Worm (Caenorhabditis elegans) whole organism, L1 larva: ENCODE data around the gene lect-2.
A peak's percentile ranks its signal among the peaks of the same experiment; 100 is the strongest.

Source experiments
- C04F5.9 ChIP-seq: sonication (generic microtip); optimal IDR thresholded peaks from 2 replicates; lab custom pipeline; 2016; ENCODE audit warnings: missing genetic modification characterization, missing compliant biosample characterization
- C16A3.4 ChIP-seq: fragments of 150-350 bp; optimal IDR thresholded peaks from 2 replicates; lab custom pipeline; 2014; ENCODE audit warnings: missing biosample characterization, missing genetic modification characterization
- C34B4.2 ChIP-seq: sonication (generic microtip); optimal IDR thresholded peaks from 2 replicates; lab custom pipeline; 2017; ENCODE audit warnings: mild to moderate bottlenecking, missing genetic modification characterization, missing compliant biosample characterization
- Y116A8C.19 ChIP-seq: sonication (generic microtip); optimal IDR thresholded peaks from 2 replicates; lab custom pipeline; 2016; ENCODE audit warnings: missing compliant biosample characterization, missing genetic modification characterization, borderline replicate concordance
- aha-1 ChIP-seq: fragments of 150-350 bp; optimal IDR thresholded peaks from 2 replicates; lab custom pipeline; 2014; ENCODE audit warnings: missing biosample characterization, missing genetic modification characterization
- alr-1 ChIP-seq: fragments of 200-800 bp; sonication (Bioruptor generic); optimal IDR thresholded peaks from 2 replicates; lab custom pipeline; 2018; ENCODE audit warnings: borderline replicate concordance, mild to moderate bottlenecking, missing genetic modification characterization, missing compliant biosample characterization
- aly-2 ChIP-seq: fragments of 150-350 bp; optimal IDR thresholded peaks from 2 replicates; lab custom pipeline; 2014; ENCODE audit warnings: missing biosample characterization, missing genetic modification characterization
- blmp-1 ChIP-seq: fragments of 150-350 bp; optimal IDR thresholded peaks from 2 replicates; lab custom pipeline; 2014; ENCODE audit warnings: missing biosample characterization, missing genetic modification characterization
- ceh-8 ChIP-seq: fragments of 200-800 bp; sonication (Bioruptor generic); optimal IDR thresholded peaks from 2 replicates; lab custom pipeline; 2018; ENCODE audit warnings: mild to moderate bottlenecking, missing genetic modification characterization, moderate library complexity, missing compliant biosample characterization
- ceh-82 ChIP-seq, 3 experiments: fragments of 150-350 bp in 1 of 3; sonication (generic microtip) in 2 of 3; optimal IDR thresholded peaks; 2 replicates each; lab custom pipeline; 2014 to 2017; ENCODE audit warnings: missing biosample characterization in 3 of 3, missing genetic modification characterization in 3 of 3
- ces-1 ChIP-seq: fragments of 150-350 bp; optimal IDR thresholded peaks from 2 replicates; lab custom pipeline; 2014; ENCODE audit warnings: missing biosample characterization, missing genetic modification reagents, missing genetic modification characterization
- efl-1 ChIP-seq, 4 experiments: fragments of 150-350 bp; optimal IDR thresholded peaks in 3 of 4; peaks in 1 of 4; 1 replicate in 1 of 4; 2 replicates in 3 of 4; lab custom pipeline; 2014; ENCODE audit warnings: missing biosample characterization in 2 of 4, missing genetic modification characterization in 2 of 4, missing genetic modification reagents in 2 of 4
- egl-13 ChIP-seq: sonication (generic microtip); optimal IDR thresholded peaks from 2 replicates; lab custom pipeline; 2016; ENCODE audit warnings: missing genotype, missing genetic modification reagents, missing genetic modification characterization, missing compliant biosample characterization
- elt-2 ChIP-seq: sonication (generic microtip); optimal IDR thresholded peaks from 2 replicates; lab custom pipeline; 2016; ENCODE audit warnings: missing genetic modification characterization, mild to moderate bottlenecking, inconsistent platforms, missing compliant biosample characterization, missing genetic modification reagents
- elt-3 ChIP-seq, 6 experiments: fragments of 150-350 bp in 1 of 6; sonication (generic microtip); optimal IDR thresholded peaks; 2 replicates each; lab custom pipeline; 2017 to 2018; ENCODE audit warnings: missing biosample characterization in 6 of 6, missing genetic modification characterization in 6 of 6, inconsistent platforms in 1 of 6
- ets-5 ChIP-seq: fragments of 200-800 bp; sonication (Bioruptor generic); IDR thresholded peaks from 2 replicates; pipeline ENCODE4 v1.3.6; 2022; ENCODE audit warnings: missing genetic modification characterization, missing compliant biosample characterization
- fkh-4 ChIP-seq: sonication (generic microtip); optimal IDR thresholded peaks from 2 replicates; lab custom pipeline; 2016; ENCODE audit warnings: missing compliant biosample characterization, missing genetic modification characterization, borderline replicate concordance
- fos-1 ChIP-seq: fragments of 150-350 bp; optimal IDR thresholded peaks from 2 replicates; lab custom pipeline; 2014; ENCODE audit warnings: missing biosample characterization, missing genetic modification characterization
- grh-1 ChIP-seq: fragments of 200-800 bp; sonication (Bioruptor generic); IDR thresholded peaks from 2 replicates; pipeline ENCODE4 v1.3.6; 2022; ENCODE audit warnings: missing genetic modification reagents, missing genetic modification characterization, missing compliant biosample characterization
- hlh-4 ChIP-seq: sonication (generic microtip); optimal IDR thresholded peaks from 2 replicates; lab custom pipeline; 2016; ENCODE audit warnings: mild to moderate bottlenecking, missing genetic modification characterization, missing compliant biosample characterization
- hpl-2 ChIP-seq: fragments of 150-350 bp; optimal IDR thresholded peaks from 2 replicates; lab custom pipeline; 2014; ENCODE audit warnings: missing biosample characterization, missing genetic modification reagents, missing genetic modification characterization
- jun-1 ChIP-seq: fragments of 150-350 bp; optimal IDR thresholded peaks from 2 replicates; lab custom pipeline; 2014; ENCODE audit warnings: missing biosample characterization, missing genetic modification reagents, missing genetic modification characterization
- lin-13 ChIP-seq: fragments of 150-350 bp; optimal IDR thresholded peaks from 2 replicates; lab custom pipeline; 2014; ENCODE audit warnings: missing biosample characterization, missing genetic modification reagents, missing genetic modification characterization
- lin-14 ChIP-seq: fragments of 200-800 bp; sonication (Bioruptor generic); optimal IDR thresholded peaks from 2 replicates; lab custom pipeline; 2018; ENCODE audit warnings: mild to moderate bottlenecking, missing genetic modification characterization, moderate library complexity, missing compliant biosample characterization
- lin-15B ChIP-seq: fragments of 150-350 bp; sonication (generic microtip); optimal IDR thresholded peaks from 3 replicates; lab custom pipeline; 2014; ENCODE audit warnings: missing biosample characterization, missing genetic modification characterization
- lin-35 ChIP-seq, 2 experiments: fragments of 150-350 bp; optimal IDR thresholded peaks; 2 replicates each; lab custom pipeline; 2014; ENCODE audit warnings: missing biosample characterization in 2 of 2, missing genetic modification characterization in 2 of 2, missing genetic modification reagents in 2 of 2
- lir-3 ChIP-seq: sonication (generic microtip); optimal IDR thresholded peaks from 2 replicates; lab custom pipeline; 2016; ENCODE audit warnings: mild to moderate bottlenecking, missing genetic modification characterization, moderate library complexity, missing compliant biosample characterization; ENCODE audit not compliant: poor library complexity
- mab-9 ChIP-seq: fragments of 200-800 bp; sonication (Bioruptor generic); IDR thresholded peaks from 2 replicates; pipeline ENCODE4 v1.3.6; 2022; ENCODE audit warnings: missing genetic modification reagents, missing genetic modification characterization, missing compliant biosample characterization
- mdl-1 ChIP-seq, 2 experiments: fragments of 150-350 bp; optimal IDR thresholded peaks; 2 replicates each; lab custom pipeline; 2014 to 2017; ENCODE audit warnings: missing biosample characterization in 2 of 2, missing genetic modification characterization in 2 of 2, inconsistent platforms in 1 of 2
- mef-2 ChIP-seq: fragments of 150-350 bp; optimal IDR thresholded peaks from 2 replicates; lab custom pipeline; 2014; ENCODE audit warnings: missing biosample characterization, missing genetic modification characterization
- mep-1 ChIP-seq: fragments of 150-350 bp; optimal IDR thresholded peaks from 2 replicates; lab custom pipeline; 2014; ENCODE audit warnings: missing biosample characterization, missing genetic modification characterization
- nhr-11 ChIP-seq: fragments of 150-350 bp; optimal IDR thresholded peaks from 2 replicates; lab custom pipeline; 2014; ENCODE audit warnings: missing biosample characterization, missing genetic modification characterization
- nhr-12 ChIP-seq: sonication (generic microtip); optimal IDR thresholded peaks from 2 replicates; lab custom pipeline; 2017; ENCODE audit warnings: missing biosample characterization, missing genetic modification characterization
- nhr-20 ChIP-seq: sonication (generic microtip); optimal IDR thresholded peaks from 2 replicates; lab custom pipeline; 2016; ENCODE audit warnings: mild to moderate bottlenecking, missing genetic modification characterization, missing compliant biosample characterization
- nhr-28 ChIP-seq: fragments of 150-350 bp; optimal IDR thresholded peaks from 2 replicates; lab custom pipeline; 2014; ENCODE audit warnings: missing biosample characterization, missing genetic modification characterization
- nhr-71 ChIP-seq: sonication (generic microtip); optimal IDR thresholded peaks from 2 replicates; lab custom pipeline; 2016; ENCODE audit warnings: mild to moderate bottlenecking, missing genetic modification characterization, moderate library complexity, missing compliant biosample characterization
- nhr-85 ChIP-seq: sonication (generic microtip); peaks from one replicate; lab custom pipeline; 2016; ENCODE audit warnings: missing genetic modification characterization, inconsistent platforms, missing compliant biosample characterization
- nhr-90 ChIP-seq: sonication (generic microtip); optimal IDR thresholded peaks from 2 replicates; lab custom pipeline; 2016; ENCODE audit warnings: mild to moderate bottlenecking, missing genetic modification characterization, missing compliant biosample characterization; ENCODE audit not compliant: poor library complexity
- pax-3 ChIP-seq: fragments of 200-800 bp; sonication (Bioruptor generic); optimal IDR thresholded peaks from 2 replicates; lab custom pipeline; 2018; ENCODE audit warnings: mild to moderate bottlenecking, missing genetic modification characterization, moderate library complexity, missing compliant biosample characterization
- pqm-1 ChIP-seq: sonication (generic microtip); optimal IDR thresholded peaks from 3 replicates; lab custom pipeline; 2017; ENCODE audit warnings: missing biosample characterization, missing genetic modification characterization
- rnt-1 ChIP-seq: sonication (generic microtip); optimal IDR thresholded peaks from 2 replicates; lab custom pipeline; 2016; ENCODE audit warnings: mild to moderate bottlenecking, missing genetic modification characterization, moderate library complexity, missing compliant biosample characterization
- skn-1 ChIP-seq: fragments of 150-350 bp; optimal IDR thresholded peaks from 2 replicates; lab custom pipeline; 2014; ENCODE audit warnings: missing biosample characterization, missing genetic modification characterization
- snpc-4 ChIP-seq: fragments of 150-350 bp; optimal IDR thresholded peaks from 2 replicates; lab custom pipeline; 2014; ENCODE audit warnings: missing biosample characterization, missing genetic modification characterization
- tbx-2 ChIP-seq: sonication (generic microtip); optimal IDR thresholded peaks from 2 replicates; lab custom pipeline; 2016; ENCODE audit warnings: missing genetic modification characterization, missing compliant biosample characterization
- unc-86 ChIP-seq: sonication (generic microtip); optimal IDR thresholded peaks from 2 replicates; lab custom pipeline; 2016; ENCODE audit warnings: missing genetic modification characterization, missing compliant biosample characterization
- vab-15 ChIP-seq: sonication (generic microtip); optimal IDR thresholded peaks from 2 replicates; lab custom pipeline; 2017; ENCODE audit warnings: missing genotype, mild to moderate bottlenecking, missing genetic modification characterization, missing compliant biosample characterization
- xbp-1 ChIP-seq: sonication (generic microtip); optimal IDR thresholded peaks from 2 replicates; lab custom pipeline; 2016; ENCODE audit warnings: missing genetic modification characterization, missing compliant biosample characterization
- ztf-11 ChIP-seq, 2 experiments: sonication (generic microtip); optimal IDR thresholded peaks; 2 replicates each; lab custom pipeline; 2016 to 2017; ENCODE audit warnings: missing genetic modification characterization in 2 of 2, missing biosample characterization in 1 of 2, missing compliant biosample characterization in 1 of 2
- ztf-4 ChIP-seq: fragments of 150-350 bp; optimal IDR thresholded peaks from 2 replicates; lab custom pipeline; 2014; ENCODE audit warnings: missing biosample characterization, missing genetic modification characterization

The lect-2 gene

ce11 chrII:5781935-5782921 lies 8.3 kb upstream of the lect-2 start, which contains the start of gene K05F1.6:
Gene K05F1.6 (plus strand): TSS chrII:5782520.
- no peak for TF ChIP-seq C34B4.2
- no peak for TF ChIP-seq Y116A8C.19
- no peak for TF ChIP-seq mef-2 (tag; lab: Kevin White, UChicago)
- no peak for TF ChIP-seq nhr-12 (tag; lab: Kevin White, UChicago)
- TF ChIP-seq ceh-8 (GFP tag; lab: Kevin White, UChicago), result peak; percentile 19
- no peak for TF ChIP-seq nhr-11 (tag; lab: Kevin White, UChicago)
- no peak for TF ChIP-seq blmp-1 (tag; lab: Kevin White, UChicago)
- peak; percentile 78 for TF ChIP-seq nhr-71 (tag; lab: Kevin White, UChicago)
- TF ChIP-seq ztf-11 (tag; optimal IDR thresholded peaks at IDR 0.05; lab: Kevin White, UChicago), result peak in 1 of 2 experiments; percentile 36
- peak; percentile 70 for TF ChIP-seq elt-2 (tag; lab: Kevin White, UChicago)
- TF ChIP-seq mab-9 (GFP tag; lab: Robert Waterston, UW), result no peak
- peak; percentile 39 for TF ChIP-seq xbp-1
- TF ChIP-seq fkh-4 (tag; lab: Kevin White, UChicago), result no peak
- TF ChIP-seq pax-3, result peak; percentile 19
- peak; percentile 65 for TF ChIP-seq nhr-90 (tag; lab: Kevin White, UChicago)
- TF ChIP-seq fos-1 (tag; lab: Kevin White, UChicago), result peak; percentile 29
- TF ChIP-seq lin-13 (GFP tag; lab: Kevin White, UChicago), result peak; percentile 22
- TF ChIP-seq aly-2 (tag; lab: Kevin White, UChicago), result no peak
- peak; percentile 9 for TF ChIP-seq unc-86 (tag; lab: Kevin White, UChicago)
- TF ChIP-seq grh-1, result 0 out of 2 replicates have a peak, but pooled peaks have one; percentile 45
- no peak for TF ChIP-seq aha-1 (tag; lab: Kevin White, UChicago)
- TF ChIP-seq skn-1 (tag; lab: Kevin White, UChicago), result peak; percentile 11
- TF ChIP-seq lin-14 (GFP tag; lab: Kevin White, UChicago), result peak; percentile 56
- no peak for TF ChIP-seq lir-3 (tag; lab: Kevin White, UChicago)
- TF ChIP-seq elt-3 (tag; optimal IDR thresholded peaks at IDR 0.05; lab: Kevin White, UChicago), result no peak
- TF ChIP-seq vab-15 (tag; lab: Kevin White, UChicago), result no peak
- peak in 1 of 2 experiments; percentile 58 for TF ChIP-seq mdl-1 (tag; optimal IDR thresholded peaks at IDR 0.05; lab: Kevin White, UChicago)
- no peak for TF ChIP-seq C04F5.9
- peak; percentile 1 for TF ChIP-seq jun-1
- no peak for TF ChIP-seq alr-1 (tag; lab: Kevin White, UChicago)
- TF ChIP-seq egl-13 (tag; lab: Kevin White, UChicago), result peak; percentile 44
- TF ChIP-seq lin-15B, result no peak
- TF ChIP-seq mep-1 (tag; lab: Kevin White, UChicago), result peak; percentile 52
- peak; percentile 55 for TF ChIP-seq nhr-20 (tag; lab: Kevin White, UChicago)
- TF ChIP-seq ces-1 (GFP tag; lab: Kevin White, UChicago), result no peak
- peak; percentile 18 for TF ChIP-seq tbx-2 (tag; lab: Kevin White, UChicago)
- no peak for TF ChIP-seq hlh-4 (tag; lab: Kevin White, UChicago)
- no peak for TF ChIP-seq ets-5 (GFP tag; lab: Robert Waterston, UW)
- peak; percentile 78 for TF ChIP-seq rnt-1 (tag; lab: Kevin White, UChicago)
- TF ChIP-seq lin-35 (GFP tag; optimal IDR thresholded peaks at IDR 0.05; lab: Kevin White, UChicago), result peak; percentile 6 to 44
- no peak for TF ChIP-seq nhr-28
- TF ChIP-seq pqm-1, result no peak
- no peak for TF ChIP-seq hpl-2 (GFP tag; lab: Kevin White, UChicago)
- TF ChIP-seq nhr-85 (tag; lab: Kevin White, UChicago), result peak; percentile 53
- TF ChIP-seq ceh-82 (tag; optimal IDR thresholded peaks at IDR 0.05; lab: Kevin White, UChicago), result peak in 2 of 3 experiments; percentile 32
- TF ChIP-seq efl-1 (optimal IDR thresholded peaks at IDR 0.05; lab: Kevin White, UChicago), result peak; percentile 40 to 69
- peak in 1 of 2 experiments; percentile 94 for TF ChIP-seq efl-1 (GFP tag; optimal IDR thresholded peaks at IDR 0.05 in 1 of 2; lab: Kevin White, UChicago)
- TF ChIP-seq C16A3.4 (tag; lab: Kevin White, UChicago), result peak; percentile 59
- no peak for TF ChIP-seq snpc-4 (tag; lab: Kevin White, UChicago)
- TF ChIP-seq ztf-4, result peak; percentile 15
